Worm (Caenorhabditis elegans) whole organism, early embryonic: ENCODE data around the gene cin-4.

Experiments
- F13C5.2 ChIP-seq: sonication (generic microtip); optimal IDR thresholded peaks from 2 replicates; lab custom pipeline; 2017; ENCODE audit warnings: mild to moderate bottlenecking, missing genetic modification characterization, inconsistent platforms, missing compliant biosample characterization
- aly-1 ChIP-seq: sonication (generic microtip); optimal IDR thresholded peaks from 2 replicates; lab custom pipeline; 2016; ENCODE audit warnings: missing genetic modification characterization, missing compliant biosample characterization
- ama-1 ChIP-seq: fragments of 150-350 bp; optimal IDR thresholded peaks from 2 replicates; lab custom pipeline; 2014
- flt-1 ChIP-seq: fragments of 200-800 bp; sonication (Bioruptor generic); IDR thresholded peaks from 2 replicates; pipeline ENCODE4 v1.3.6; 2022; ENCODE audit warnings: missing genetic modification characterization, missing compliant biosample characterization
- hmg-4 ChIP-seq: fragments of 200-800 bp; sonication (Bioruptor generic); optimal IDR thresholded peaks from 2 replicates; lab custom pipeline; 2018; ENCODE audit warnings: mild to moderate bottlenecking, missing genetic modification characterization, missing compliant biosample characterization
- hnd-1 ChIP-seq: sonication (generic microtip); optimal IDR thresholded peaks from 2 replicates; lab custom pipeline; 2016; ENCODE audit warnings: missing genetic modification characterization, missing compliant biosample characterization
- pes-1 ChIP-seq: fragments of 200-800 bp; sonication (Bioruptor generic); IDR thresholded peaks from 2 replicates; pipeline ENCODE4 v1.3.6; 2022; ENCODE audit warnings: missing genetic modification reagents, missing genetic modification characterization, missing compliant biosample characterization
- sea-1 ChIP-seq: fragments of 200-800 bp; sonication (Bioruptor generic); conservative IDR thresholded peaks from 2 replicates; pipeline ENCODE4 v1.3.6; 2022; ENCODE audit warnings: missing genetic modification characterization, missing compliant biosample characterization
- tbx-37 ChIP-seq: fragments of 200-800 bp; sonication (Bioruptor generic); conservative IDR thresholded peaks from 2 replicates; pipeline ENCODE4 v1.3.6; 2022; ENCODE audit warnings: missing genetic modification reagents, missing genetic modification characterization, missing compliant biosample characterization

DNA sequence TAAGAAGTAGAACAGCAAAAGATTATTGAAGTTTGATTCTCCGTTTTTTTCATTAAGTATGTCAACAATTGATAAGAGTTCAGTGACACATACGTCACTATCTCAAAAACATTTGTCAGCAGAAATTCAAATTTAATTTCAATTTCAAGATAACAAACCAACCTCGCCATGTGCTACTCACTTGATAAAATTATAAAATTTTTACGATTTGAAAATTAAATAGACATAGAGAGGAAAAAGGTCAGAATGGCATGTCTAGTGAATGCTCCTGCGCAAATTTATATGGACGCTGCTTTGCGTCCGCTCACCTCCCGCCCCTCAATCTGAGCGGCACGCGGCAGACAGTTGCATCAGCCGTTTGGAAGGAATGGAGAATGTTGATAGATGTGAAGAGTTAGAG lies 22.1 kb downstream of the cin-4 start:
- TF ChIP-seq ama-1 (lab: Kevin White, UChicago) (no peak), sea-1 (GFP tag; lab: Robert Waterston, UW) (no peak), hnd-1 (no peak), pes-1 (GFP tag; lab: Robert Waterston, UW) (no peak), tbx-37 (GFP tag; lab: Robert Waterston, UW) (no peak), F13C5.2 (tag; lab: Kevin White, UChicago) (no peak), aly-1 (no peak), flt-1 (no peak), hmg-4 (no peak)
